Fruit fly (Drosophila melanogaster) whole organism, prepupa: Measurements from ENCODE around the gene CG16952.
A peak's percentile ranks its signal among the peaks of the same experiment; 100 is the strongest.

Experiments used
- CG10631 ChIP-seq: fragments of 200-800 bp; sonication (Bioruptor generic); optimal IDR thresholded peaks from 2 replicates; lab custom pipeline; 2016; ENCODE audit warnings: missing biosample characterization, missing genetic modification characterization
- CG10669 ChIP-seq: fragments of 200-800 bp; sonication (Bioruptor generic); optimal IDR thresholded peaks from 3 replicates; lab custom pipeline; 2018; ENCODE audit warnings: missing biosample characterization, mild to moderate bottlenecking, missing genetic modification characterization, moderate library complexity
- CG11902 ChIP-seq: fragments of 200-800 bp; sonication (Bioruptor generic); optimal IDR thresholded peaks from 3 replicates; lab custom pipeline; 2016; ENCODE audit warnings: missing biosample characterization, missing genetic modification characterization
- CG15336 ChIP-seq: fragments of 200-800 bp; sonication (Bioruptor generic); IDR thresholded peaks from 2 replicates; pipeline ENCODE4 v1.3.6; 2022; ENCODE audit warnings: missing biosample characterization, missing genetic modification characterization
- CG16779 ChIP-seq: fragments of 200-800 bp; sonication (Bioruptor generic); optimal IDR thresholded peaks from 3 replicates; lab custom pipeline; 2017; ENCODE audit warnings: missing biosample characterization, mild to moderate bottlenecking, missing genetic modification characterization
- CG31627 ChIP-seq: fragments of 200-800 bp; sonication (Bioruptor generic); optimal IDR thresholded peaks from 3 replicates; lab custom pipeline; 2016; ENCODE audit warnings: missing biosample characterization, missing genetic modification characterization
- CG32006 ChIP-seq: fragments of 200-800 bp; sonication (Bioruptor generic); optimal IDR thresholded peaks from 3 replicates; lab custom pipeline; 2017; ENCODE audit warnings: missing biosample characterization, mild to moderate bottlenecking, missing genetic modification characterization
- CG34406 ChIP-seq: fragments of 200-800 bp; sonication (Bioruptor generic); optimal IDR thresholded peaks from 3 replicates; lab custom pipeline; 2016; ENCODE audit warnings: missing biosample characterization, missing genetic modification characterization
- CG3919 ChIP-seq: fragments of 200-800 bp; sonication (Bioruptor generic); optimal IDR thresholded peaks from 3 replicates; lab custom pipeline; 2016; ENCODE audit warnings: missing biosample characterization, missing genetic modification characterization
- CG6276 ChIP-seq: fragments of 200-800 bp; sonication (Bioruptor generic); optimal IDR thresholded peaks from 2 replicates; lab custom pipeline; 2017; ENCODE audit warnings: missing biosample characterization, mild to moderate bottlenecking, missing genetic modification characterization
- CG6792 ChIP-seq: fragments of 200-800 bp; sonication (Bioruptor generic); optimal IDR thresholded peaks from 3 replicates; lab custom pipeline; 2016; ENCODE audit warnings: missing biosample characterization, missing genetic modification characterization
- CG6808 ChIP-seq: fragments of 200-800 bp; sonication (Bioruptor generic); optimal IDR thresholded peaks from 3 replicates; lab custom pipeline; 2017; ENCODE audit warnings: missing biosample characterization, missing genetic modification characterization, mild to moderate bottlenecking, moderate library complexity, missing genetic modification reagents
- CG6854 ChIP-seq: fragments of 200-800 bp; sonication (Bioruptor generic); optimal IDR thresholded peaks from 2 replicates; lab custom pipeline; 2017; ENCODE audit warnings: missing biosample characterization, mild to moderate bottlenecking, missing genetic modification characterization
- CG8119 ChIP-seq: fragments of 200-800 bp; sonication (Bioruptor generic); IDR thresholded peaks from 3 replicates; pipeline ENCODE4 v1.3.6; 2022; ENCODE audit warnings: missing biosample characterization, missing genetic modification characterization
- CG8319 ChIP-seq: fragments of 200-800 bp; sonication (Bioruptor generic); optimal IDR thresholded peaks from 3 replicates; lab custom pipeline; 2016; ENCODE audit warnings: missing biosample characterization, missing genetic modification characterization
- CG9139 ChIP-seq: fragments of 200-800 bp; sonication (Bioruptor generic); optimal IDR thresholded peaks from 3 replicates; lab custom pipeline; 2017; ENCODE audit warnings: missing biosample characterization, mild to moderate bottlenecking, missing genetic modification characterization
- Eip78C ChIP-seq: fragments of 200-800 bp; sonication (Bioruptor generic); peaks from one replicate; lab custom pipeline; 2016; ENCODE audit warnings: missing biosample characterization, missing genetic modification characterization
- Eip93F ChIP-seq: fragments of 200-800 bp; sonication (Bioruptor generic); optimal IDR thresholded peaks from 2 replicates; lab custom pipeline; 2016; ENCODE audit warnings: missing biosample characterization, mild to moderate bottlenecking, missing genetic modification characterization
- Ets96B ChIP-seq: fragments of 200-800 bp; optimal IDR thresholded peaks from 2 replicates; lab custom pipeline; 2019; ENCODE audit warnings: missing biosample characterization, mild to moderate bottlenecking, missing genetic modification characterization, moderate library complexity
- Hr38 ChIP-seq: sonication (Bioruptor generic); optimal IDR thresholded peaks from 2 replicates; lab custom pipeline; 2016; ENCODE audit warnings: missing biosample characterization, missing genetic modification characterization
- Hr4 ChIP-seq: fragments of 200-800 bp; sonication (Bioruptor generic); optimal IDR thresholded peaks from 3 replicates; lab custom pipeline; 2016; ENCODE audit warnings: missing biosample characterization, missing genetic modification characterization
- OdsH ChIP-seq: fragments of 200-800 bp; sonication (Bioruptor generic); optimal IDR thresholded peaks from 3 replicates; lab custom pipeline; 2016; ENCODE audit warnings: missing biosample characterization, missing genetic modification characterization
- Smox ChIP-seq: fragments of 200-800 bp; sonication (Bioruptor generic); optimal IDR thresholded peaks from 3 replicates; lab custom pipeline; 2016; ENCODE audit warnings: missing biosample characterization, missing genetic modification characterization
- Sox14 ChIP-seq: fragments of 200-800 bp; sonication (Bioruptor generic); optimal IDR thresholded peaks from 3 replicates; lab custom pipeline; 2016; ENCODE audit warnings: missing biosample characterization, missing genetic modification characterization
- acj6 ChIP-seq: fragments of 200-800 bp; sonication (Bioruptor generic); optimal IDR thresholded peaks from 3 replicates; lab custom pipeline; 2016; ENCODE audit warnings: missing biosample characterization, missing genetic modification characterization
- dac ChIP-seq: fragments of 200-800 bp; sonication (Bioruptor generic); optimal IDR thresholded peaks from 2 replicates; lab custom pipeline; 2017; ENCODE audit warnings: missing biosample characterization, mild to moderate bottlenecking, missing genetic modification characterization
- dsx ChIP-seq: fragments of 200-800 bp; optimal IDR thresholded peaks from 3 replicates; lab custom pipeline; 2019; ENCODE audit warnings: missing biosample characterization, mild to moderate bottlenecking, missing genetic modification characterization, moderate library complexity; ENCODE audit not compliant: poor library complexity, severe bottlenecking
- eg ChIP-seq: fragments of 200-800 bp; sonication (Bioruptor generic); IDR thresholded peaks from 3 replicates; pipeline ENCODE4 v1.3.6; 2022; ENCODE audit warnings: missing biosample characterization, missing genetic modification characterization
- esn ChIP-seq: fragments of 200-800 bp; sonication (Bioruptor generic); optimal IDR thresholded peaks from 2 replicates; lab custom pipeline; 2016; ENCODE audit warnings: missing biosample characterization, mild to moderate bottlenecking, missing genetic modification characterization, moderate library complexity
- fd59A ChIP-seq: fragments of 200-800 bp; sonication (Bioruptor generic); optimal IDR thresholded peaks from 2 replicates; lab custom pipeline; 2017; ENCODE audit warnings: missing biosample characterization, mild to moderate bottlenecking, missing genetic modification characterization, missing genetic modification reagents
- fkh ChIP-seq: fragments of 200-800 bp; sonication (Bioruptor generic); optimal IDR thresholded peaks from 3 replicates; lab custom pipeline; 2017; ENCODE audit warnings: missing biosample characterization, mild to moderate bottlenecking, missing genetic modification characterization, moderate library complexity
- lz ChIP-seq: fragments of 200-800 bp; sonication (Bioruptor generic); optimal IDR thresholded peaks from 3 replicates; lab custom pipeline; 2016; ENCODE audit warnings: missing biosample characterization, missing genetic modification characterization
- svp ChIP-seq: fragments of 200-800 bp; sonication (Bioruptor generic); peaks from one replicate; lab custom pipeline; 2016; ENCODE audit warnings: missing biosample characterization, missing genetic modification characterization
- topi ChIP-seq: fragments of 200-800 bp; sonication (Bioruptor generic); optimal IDR thresholded peaks from 3 replicates; lab custom pipeline; 2016; ENCODE audit warnings: missing biosample characterization, missing genetic modification characterization
- vri ChIP-seq: fragments of 200-800 bp; sonication (Bioruptor generic); optimal IDR thresholded peaks from 3 replicates; lab custom pipeline; 2016; ENCODE audit warnings: missing biosample characterization, mild to moderate bottlenecking, missing genetic modification characterization

The CG16952 gene

dm6 chrX:15869843-15870242 is at the start of gene CG16952:
Gene CG16952 (plus strand): TSS chrX:15870183.
- TF ChIP-seq fkh (peak; percentile 49), CG31627 (GFP tag; lab: Kevin White, UChicago) (peak; percentile 17), CG8119 (GFP tag; lab: Robert Waterston, UW) (no peak), CG9139 (GFP tag; lab: Kevin White, UChicago) (no peak), CG10669 (GFP tag; lab: Kevin White, UChicago) (no peak), OdsH (GFP tag; lab: Kevin White, UChicago) (no peak), CG11902 (GFP tag; lab: Kevin White, UChicago) (no peak), Sox14 (GFP tag; lab: Kevin White, UChicago) (peak; percentile 32), CG6808 (GFP tag; lab: Kevin White, UChicago) (no peak), CG32006 (no peak), svp (peak; percentile 81), topi (GFP tag; lab: Kevin White, UChicago) (peak; percentile 0), CG15336 (GFP tag; lab: Robert Waterston, UW) (no peak), vri (GFP tag; lab: Kevin White, UChicago) (peak; percentile 29), CG3919 (GFP tag; lab: Kevin White, UChicago) (no peak), Eip78C (GFP tag; lab: Kevin White, UChicago) (no peak), dac (GFP tag; lab: Kevin White, UChicago) (no peak)

dm6 chrX:15822363-15822762 is 47.6 kb upstream of the CG16952 start:
- TF ChIP-seq lz (GFP tag; lab: Kevin White, UChicago): no peak
- no peak for TF ChIP-seq CG6276
- TF ChIP-seq CG6792 (GFP tag; lab: Kevin White, UChicago): no peak
- no peak for TF ChIP-seq Smox (GFP tag; lab: Kevin White, UChicago)
- no peak for TF ChIP-seq fd59A (GFP tag; lab: Kevin White, UChicago)
- no peak for TF ChIP-seq CG8319 (GFP tag; lab: Kevin White, UChicago)
- no peak for TF ChIP-seq esn (GFP tag; lab: Kevin White, UChicago)
- TF ChIP-seq CG16779 (tag; lab: Kevin White, UChicago): no peak
- no peak for TF ChIP-seq CG6808 (GFP tag; lab: Kevin White, UChicago)

- TF ChIP-seq eg (GFP tag; lab: Robert Waterston, UW): no peak
- TF ChIP-seq dsx (GFP tag; lab: Kevin White, UChicago): no peak
- no peak for TF ChIP-seq acj6
- TF ChIP-seq CG3919 (GFP tag; lab: Kevin White, UChicago): no peak
- no peak for TF ChIP-seq CG10631 (GFP tag; lab: Kevin White, UChicago)
- no peak for TF ChIP-seq fkh
- no peak for TF ChIP-seq CG16779 (tag; lab: Kevin White, UChicago)
- no peak for TF ChIP-seq Hr38 (GFP tag; lab: Kevin White, UChicago)
- no peak for TF ChIP-seq CG6792 (GFP tag; lab: Kevin White, UChicago)
- TF ChIP-seq CG6854: no peak
- no peak for TF ChIP-seq Ets96B (tag; lab: Kevin White, UChicago)
- no peak for TF ChIP-seq CG31627 (GFP tag; lab: Kevin White, UChicago)
- TF ChIP-seq Hr4 (GFP tag; lab: Kevin White, UChicago): no peak
- no peak for TF ChIP-seq CG10669 (GFP tag; lab: Kevin White, UChicago)
- no peak for TF ChIP-seq CG6808 (GFP tag; lab: Kevin White, UChicago)
- TF ChIP-seq Eip93F (GFP tag; lab: Kevin White, UChicago): no peak
- TF ChIP-seq topi (GFP tag; lab: Kevin White, UChicago): no peak
- TF ChIP-seq CG34406 (GFP tag; lab: Kevin White, UChicago): no peak
Measured at dm6 chrX:15833957-15834356, 36.0 kb upstream of the CG16952 start.
